Fruit fly (Drosophila melanogaster) whole organism, pupa: ENCODE results near the gene Hecw.
A peak's percentile ranks its signal among the peaks of the same experiment; 100 is the strongest.

Source experiments
- CG10348 ChIP-seq: fragments of 200-800 bp; sonication (Bioruptor generic); IDR thresholded peaks from 2 replicates; pipeline ENCODE4 v1.3.6; 2022; ENCODE audit warnings: missing biosample characterization, missing genetic modification characterization
- CG12605 ChIP-seq: fragments of 200-800 bp; sonication (Bioruptor generic); IDR thresholded peaks from 2 replicates; pipeline ENCODE4 v1.3.6; 2022; ENCODE audit warnings: missing biosample characterization, missing genetic modification characterization
- CG13204 ChIP-seq: fragments of 200-800 bp; sonication (Bioruptor generic); optimal IDR thresholded peaks from 2 replicates; lab custom pipeline; 2018; ENCODE audit warnings: missing biosample characterization, mild to moderate bottlenecking, missing genetic modification characterization, moderate library complexity
- CG14655 ChIP-seq: fragments of 200-800 bp; sonication (Bioruptor generic); optimal IDR thresholded peaks from 3 replicates; lab custom pipeline; 2017; ENCODE audit warnings: mild to moderate bottlenecking, missing biosample characterization, missing genetic modification reagents, missing genetic modification characterization
- CG15710 ChIP-seq: fragments of 200-800 bp; sonication (Bioruptor generic); optimal IDR thresholded peaks from 2 replicates; lab custom pipeline; 2018; ENCODE audit warnings: missing biosample characterization, mild to moderate bottlenecking, missing genetic modification characterization, moderate library complexity
- CG17806 ChIP-seq: fragments of 200-800 bp; sonication (Bioruptor generic); optimal IDR thresholded peaks from 2 replicates; lab custom pipeline; 2018; ENCODE audit warnings: missing biosample characterization, mild to moderate bottlenecking, missing genetic modification characterization, moderate library complexity
- CG32121 ChIP-seq: fragments of 200-800 bp; sonication (Bioruptor generic); IDR thresholded peaks from 2 replicates; pipeline ENCODE4 v1.3.6; 2022; ENCODE audit warnings: missing biosample characterization, missing genetic modification characterization
- CG34367 ChIP-seq: fragments of 200-800 bp; sonication (Bioruptor generic); optimal IDR thresholded peaks from 2 replicates; lab custom pipeline; 2018; ENCODE audit warnings: missing biosample characterization, mild to moderate bottlenecking, missing genetic modification characterization
- CG8301 ChIP-seq: fragments of 200-800 bp; sonication (Bioruptor generic); optimal IDR thresholded peaks from 2 replicates; lab custom pipeline; 2018; ENCODE audit warnings: missing biosample characterization, mild to moderate bottlenecking, missing genetic modification characterization
- D1 ChIP-seq: fragments of 200-800 bp; sonication (Bioruptor generic); optimal IDR thresholded peaks from 2 replicates; lab custom pipeline; 2018; ENCODE audit warnings: missing biosample characterization, mild to moderate bottlenecking, missing genetic modification characterization, moderate library complexity
- EcR ChIP-seq: fragments of 200-800 bp; sonication (Bioruptor generic); optimal IDR thresholded peaks from 3 replicates; lab custom pipeline; 2019; ENCODE audit warnings: missing biosample characterization, missing genetic modification characterization, mild to moderate bottlenecking, moderate library complexity, missing genetic modification reagents
- Pif1A ChIP-seq: fragments of 200-800 bp; sonication (Bioruptor generic); optimal IDR thresholded peaks from 3 replicates; lab custom pipeline; 2016; ENCODE audit warnings: missing biosample characterization, missing genetic modification characterization
- fd96Ca ChIP-seq: fragments of 200-800 bp; sonication (Bioruptor generic); IDR thresholded peaks from 3 replicates; pipeline ENCODE4 v1.3.6; 2022; ENCODE audit warnings: missing biosample characterization, missing genetic modification characterization
- gl ChIP-seq: fragments of 200-800 bp; sonication (Bioruptor generic); optimal IDR thresholded peaks from 2 replicates; lab custom pipeline; 2018; ENCODE audit warnings: missing biosample characterization, mild to moderate bottlenecking, missing genetic modification characterization

DNA sequence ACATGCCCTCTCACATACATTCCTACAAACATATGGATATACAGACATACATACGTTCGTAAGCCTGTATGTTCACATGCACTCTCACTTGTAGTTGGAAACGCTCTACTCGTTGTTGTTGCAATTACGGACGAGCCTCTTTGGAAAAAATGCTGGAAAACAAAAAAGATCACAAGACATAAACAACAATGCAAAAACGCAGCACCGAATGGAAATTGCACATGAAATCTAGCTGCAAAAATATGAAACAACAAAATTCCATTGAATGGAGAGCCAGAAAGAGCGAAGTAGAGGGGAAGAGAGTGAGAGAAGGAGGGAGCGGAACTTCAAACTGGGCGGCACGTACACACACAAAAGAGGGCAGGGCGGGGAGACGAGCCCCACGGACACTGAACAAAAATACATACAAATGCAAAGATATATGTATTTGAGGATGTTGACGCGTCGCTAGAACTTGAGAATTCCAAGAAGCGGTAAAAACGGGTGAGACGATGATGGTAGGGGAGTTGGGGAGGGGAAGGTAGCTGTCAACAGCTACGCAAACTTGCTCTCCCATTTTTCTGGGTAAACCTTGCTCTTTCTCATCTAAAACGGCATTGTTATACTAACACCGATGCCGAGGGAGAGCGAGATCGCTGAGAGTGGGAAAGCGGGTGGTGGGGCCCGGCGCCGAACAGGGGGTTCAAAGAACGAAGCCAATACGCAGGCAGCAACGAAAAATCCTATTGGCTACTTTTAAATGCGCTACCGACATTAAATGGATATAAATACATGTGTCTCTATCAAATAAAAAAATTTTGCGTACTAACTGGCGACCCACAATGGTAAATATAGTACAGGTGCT, 24.4 kb upstream of the Hecw start:
- peak; percentile 89 for TF ChIP-seq EcR (GFP tag; lab: Kevin White, UChicago)
- peak; percentile 51 for TF ChIP-seq CG14655 (GFP tag; lab: Kevin White, UChicago)
- peak; percentile 54 for TF ChIP-seq fd96Ca (GFP tag; lab: Robert Waterston, UW)
- no peak for TF ChIP-seq D1 (tag; lab: Kevin White, UChicago)
- TF ChIP-seq CG34367 (tag; lab: Kevin White, UChicago) = peak; percentile 54
- peak; percentile 36 for TF ChIP-seq CG17806 (tag; lab: Kevin White, UChicago)
- TF ChIP-seq CG15710 (tag; lab: Kevin White, UChicago) = peak; percentile 55
- TF ChIP-seq CG12605 (GFP tag; lab: Robert Waterston, UW) = peak; percentile 50; the same call in 1 of the 2 replicates
- TF ChIP-seq Pif1A = no peak
- no peak for TF ChIP-seq CG8301 (tag; lab: Kevin White, UChicago)
- TF ChIP-seq CG10348 (GFP tag; lab: Robert Waterston, UW) = no peak
- peak; percentile 62; the same call in 1 of the 2 replicates for TF ChIP-seq CG32121 (GFP tag; lab: Robert Waterston, UW)
- TF ChIP-seq CG13204 (GFP tag; lab: Kevin White, UChicago) = no peak
- no peak for TF ChIP-seq gl (tag; lab: Kevin White, UChicago)
